Fruit fly (Drosophila melanogaster) whole organism, wandering third instar larva: ENCODE results near the gene yuri.

ENCODE experiments used
- Abd-B ChIP-seq: fragments of >200 bp; optimal IDR thresholded peaks from 2 replicates; lab custom pipeline; 2017; ENCODE audit warnings: missing biosample characterization, missing genetic modification characterization
- CG32264 ChIP-seq: fragments of 200-800 bp; sonication (Bioruptor generic); optimal IDR thresholded peaks from 2 replicates; lab custom pipeline; 2016; ENCODE audit warnings: missing biosample characterization, missing genetic modification characterization
- Dif ChIP-seq: fragments of 200-275, 200-300 bp; sonication (Bioruptor generic); optimal IDR thresholded peaks from 2 replicates; lab custom pipeline; 2018; ENCODE audit warnings: missing biosample characterization, missing genetic modification characterization; ENCODE audit not compliant: partially characterized antibody
- GATAd ChIP-seq: sonication (Bioruptor generic); optimal IDR thresholded peaks from 2 replicates; lab custom pipeline; 2016; ENCODE audit warnings: missing biosample characterization, missing genetic modification characterization
- HLH106 ChIP-seq: fragments of 200-800 bp; optimal IDR thresholded peaks from 3 replicates; lab custom pipeline; 2019; ENCODE audit warnings: missing biosample characterization, mild to moderate bottlenecking, missing genetic modification characterization, moderate library complexity
- Hr78 ChIP-seq: fragments of >200 bp; optimal IDR thresholded peaks from 2 replicates; lab custom pipeline; 2017; ENCODE audit warnings: missing biosample characterization, missing genetic modification characterization
- Hr83 ChIP-seq: fragments of 200-300 bp; sonication (Bioruptor generic); optimal IDR thresholded peaks from 2 replicates; lab custom pipeline; 2016; ENCODE audit warnings: missing biosample characterization, mild to moderate bottlenecking, missing genetic modification characterization, moderate library complexity; ENCODE audit not compliant: poor library complexity, severe bottlenecking
- Jra ChIP-seq: sonication (Bioruptor generic); optimal IDR thresholded peaks from 2 replicates; lab custom pipeline; 2016; ENCODE audit warnings: missing biosample characterization, missing genetic modification characterization
- Myc ChIP-seq: fragments of >200 bp; optimal IDR thresholded peaks from 2 replicates; lab custom pipeline; 2017
- OdsH ChIP-seq: fragments of 200-800 bp; sonication (Bioruptor generic); optimal IDR thresholded peaks from 2 replicates; lab custom pipeline; 2016; ENCODE audit warnings: missing biosample characterization, mild to moderate bottlenecking, missing genetic modification characterization
- Rel ChIP-seq, 2 experiments: fragments of 200-800 bp; sonication (Bioruptor generic) in 1 of 2; optimal IDR thresholded peaks; 2 replicates in 1 of 2; 3 replicates in 1 of 2; lab custom pipeline; 2016 to 2019; ENCODE audit warnings: mild to moderate bottlenecking in 2 of 2, missing biosample characterization in 2 of 2, missing genetic modification characterization in 2 of 2, moderate library complexity in 1 of 2
- Sp1 ChIP-seq: fragments of 200-800 bp; sonication (Bioruptor generic); optimal IDR thresholded peaks from 3 replicates; lab custom pipeline; 2019; ENCODE audit warnings: missing biosample characterization, mild to moderate bottlenecking, missing genetic modification characterization, moderate library complexity
- Vsx2 ChIP-seq: fragments of 200-300, 225-300 bp; sonication (Bioruptor generic); optimal IDR thresholded peaks from 2 replicates; lab custom pipeline; 2018; ENCODE audit warnings: missing biosample characterization, missing genetic modification characterization; ENCODE audit not compliant: partially characterized antibody
- br ChIP-seq: fragments of 200-800 bp; sonication (Bioruptor generic); optimal IDR thresholded peaks from 2 replicates; lab custom pipeline; 2016; ENCODE audit warnings: missing biosample characterization, missing genetic modification characterization
- brk ChIP-seq: fragments of 200-800 bp; sonication (Bioruptor generic); optimal IDR thresholded peaks from 2 replicates; lab custom pipeline; 2016; ENCODE audit warnings: missing biosample characterization, mild to moderate bottlenecking, missing genetic modification characterization
- dl ChIP-seq, 2 experiments: fragments of 175-275, 200-275 bp in 1 of 2; fragments of 200-275 bp in 1 of 2; sonication (Bioruptor generic); optimal IDR thresholded peaks; lab custom pipeline; 2018; ENCODE audit warnings: mild to moderate bottlenecking in 2 of 2, missing biosample characterization in 2 of 2, missing genetic modification characterization in 2 of 2, moderate library complexity in 2 of 2; ENCODE audit not compliant: partially characterized antibody in 2 of 2, insufficient read depth in 1 of 2
- dmrt93B ChIP-seq: fragments of 200-800 bp; sonication (Bioruptor generic); optimal IDR thresholded peaks from 2 replicates; lab custom pipeline; 2018; ENCODE audit warnings: missing biosample characterization, mild to moderate bottlenecking, missing genetic modification characterization
- dsf ChIP-seq: sonication (Bioruptor generic); optimal IDR thresholded peaks from 2 replicates; lab custom pipeline; 2016; ENCODE audit warnings: missing biosample characterization, missing genetic modification characterization, borderline replicate concordance
- ey ChIP-seq: fragments of 200-800 bp; sonication (Bioruptor generic); optimal IDR thresholded peaks from 2 replicates; lab custom pipeline; 2016; ENCODE audit warnings: missing biosample characterization, missing genetic modification characterization
- foxo ChIP-seq, 2 experiments: fragments of 200-800 bp; sonication (Bioruptor generic); optimal IDR thresholded peaks; 2 replicates in 1 of 2; 3 replicates in 1 of 2; lab custom pipeline; 2016 to 2017; ENCODE audit warnings: missing biosample characterization in 2 of 2, missing genetic modification characterization in 2 of 2
- fru ChIP-seq: fragments of 200-800 bp; sonication (Bioruptor generic); optimal IDR thresholded peaks from 3 replicates; lab custom pipeline; 2016; ENCODE audit warnings: missing biosample characterization, mild to moderate bottlenecking, missing genetic modification characterization
- h ChIP-seq: fragments of 200-800 bp; sonication (Bioruptor generic); optimal IDR thresholded peaks from 3 replicates; lab custom pipeline; 2016; ENCODE audit warnings: missing biosample characterization, mild to moderate bottlenecking, missing genetic modification characterization
- lola ChIP-seq: fragments of >200 bp; optimal IDR thresholded peaks from 2 replicates; lab custom pipeline; 2017; ENCODE audit warnings: missing biosample characterization, missing genetic modification characterization
- pan ChIP-seq: fragments of >200 bp; optimal IDR thresholded peaks from 2 replicates; lab custom pipeline; 2017
- psq ChIP-seq: fragments of 200-800 bp; sonication (Bioruptor generic); optimal IDR thresholded peaks from 3 replicates; lab custom pipeline; 2017; ENCODE audit warnings: missing biosample characterization, mild to moderate bottlenecking, missing genetic modification characterization, moderate library complexity
- sv ChIP-seq: fragments of 200-800 bp; sonication (Bioruptor generic); optimal IDR thresholded peaks from 3 replicates; lab custom pipeline; 2016; ENCODE audit warnings: missing biosample characterization, missing genetic modification characterization
- usp ChIP-seq: fragments of >200 bp; optimal IDR thresholded peaks from 2 replicates; lab custom pipeline; 2017; ENCODE audit warnings: missing biosample characterization, missing genetic modification characterization
- woc ChIP-seq: sonication (Bioruptor generic); optimal IDR thresholded peaks from 2 replicates; lab custom pipeline; 2016; ENCODE audit warnings: missing biosample characterization, mild to moderate bottlenecking, missing genetic modification characterization

Gene yuri

dm6 chr2L:15254229-15254861 lies 10.1 kb downstream of the yuri start (continued):
- TF ChIP-seq CG32264 (peak; percentile 41), sv (GFP tag; lab: Kevin White, UChicago) (no peak), Jra (GFP tag; lab: Kevin White, UChicago) (no peak), Myc (lab: Kevin White, UChicago) (no peak), dsf (no peak), Vsx2 (no peak), Dif (GFP tag; lab: Kevin White, UChicago) (no peak), fru (no peak)

- TF ChIP-seq Rel (GFP tag; optimal IDR thresholded peaks at IDR 0.05; lab: Kevin White, UChicago) = no peak
- no peak for TF ChIP-seq Rel (tag; optimal IDR thresholded peaks at IDR 0.05; lab: Kevin White, UChicago)
- no peak for TF ChIP-seq dmrt93B (GFP tag; lab: Kevin White, UChicago)
- TF ChIP-seq psq (GFP tag; lab: Kevin White, UChicago) = no peak
- TF ChIP-seq lola (GFP tag; lab: Kevin White, UChicago) = no peak
- no peak for TF ChIP-seq Hr83 (GFP tag; lab: Kevin White, UChicago)
- TF ChIP-seq h (GFP tag; lab: Kevin White, UChicago) = no peak
- no peak for TF ChIP-seq OdsH
- no peak for TF ChIP-seq Abd-B (GFP tag; lab: Kevin White, UChicago)
- no peak for TF ChIP-seq Hr78
- TF ChIP-seq dl (GFP tag; optimal IDR thresholded peaks at IDR 0.05; lab: Kevin White, UChicago; ENCODE audit: insufficient read depth in 1 of 2, partially characterized antibody in 2 of 2) = no peak
- no peak for TF ChIP-seq br (GFP tag; lab: Kevin White, UChicago)
- TF ChIP-seq pan (lab: Kevin White, UChicago) = no peak
- TF ChIP-seq brk (GFP tag; lab: Kevin White, UChicago) = no peak
- TF ChIP-seq fru = no peak
- TF ChIP-seq ey (GFP tag; lab: Kevin White, UChicago) = no peak
- TF ChIP-seq woc (GFP tag; lab: Kevin White, UChicago) = no peak
- TF ChIP-seq CG32264 = no peak
Observed at dm6 chr2L:15249682-15250081, 14.8 kb downstream of the yuri start.

dm6 chr2L:15249006-15249513 lies 15.4 kb downstream of the yuri start:
- TF ChIP-seq usp (GFP tag; lab: Kevin White, UChicago) (no peak), Sp1 (GFP tag; lab: Kevin White, UChicago) (no peak), CG32264 (no peak), GATAd (GFP tag; lab: Kevin White, UChicago) (no peak)

- peak; percentile 31 for TF ChIP-seq sv (GFP tag; lab: Kevin White, UChicago)
- TF ChIP-seq HLH106 (tag; lab: Kevin White, UChicago) = peak; percentile 6
- TF ChIP-seq dl (GFP tag; optimal IDR thresholded peaks at IDR 0.05; lab: Kevin White, UChicago; ENCODE audit: insufficient read depth in 1 of 2, partially characterized antibody in 2 of 2) = no peak
- peak; percentile 1 for TF ChIP-seq h (GFP tag; lab: Kevin White, UChicago)
- TF ChIP-seq lola (GFP tag; lab: Kevin White, UChicago) = no peak
- TF ChIP-seq foxo (GFP tag; optimal IDR thresholded peaks at IDR 0.05; lab: Kevin White, UChicago) = peak in 1 of 2 experiments; percentile 16
Observed at dm6 chr2L:15248163-15249005, 16.1 kb downstream of the yuri start, which contains the start of gene dao. dao (plus strand) TSS chr2L:15248879.

- TF ChIP-seq Myc (lab: Kevin White, UChicago) (no peak), dmrt93B (GFP tag; lab: Kevin White, UChicago) (no peak), brk (GFP tag; lab: Kevin White, UChicago) (no peak)
Observed at dm6 chr2L:15247614-15248013, 16.9 kb downstream of the yuri start, which contains the start of gene ZnT35C. ZnT35C (minus strand) TSS chr2L:15247714.
